2 fruit fly cellular contexts compared by ENCODE assay signal in genomic region chrX:7222115-7222891, dm6.
TF ChIP-seq lines count a peak whose summit lies in the region.

No protein-coding gene starts in this region.

TF ChIP-seq in whole organism, embryonic, 481 proteins besides CTCF, POLR2A, EP300 and RAD21 (continued from another document):
- TF ChIP-seq CG9727 (GFP tag; optimal IDR thresholded peaks at IDR 0.05; lab: Kevin White, UChicago) (peak; percentile 50), CG4424 (GFP tag; optimal IDR thresholded peaks at IDR 0.05; lab: Kevin White, UChicago) (peak; percentile 29), Xrp1 (GFP tag; IDR thresholded peaks at IDR 0.05; lab: Robert Waterston, UW) (peak; percentile 25; the same call in 1 of the 2 replicates), grn (GFP tag; optimal IDR thresholded peaks at IDR 0.05; lab: Kevin White, UChicago) (peak; percentile 72), CG18262 (tag; optimal IDR thresholded peaks at IDR 0.05; lab: Kevin White, UChicago) (peak; percentile 33), sens (GFP tag; lab: Kevin White, UChicago) (peak; percentile 85), lola (GFP tag; optimal IDR thresholded peaks at IDR 0.05; lab: Kevin White, UChicago) (peak in 1 of 3 experiments; percentile 26), unpg (GFP tag; optimal IDR thresholded peaks at IDR 0.05; lab: Kevin White, UChicago) (peak; percentile 18), tin (GFP tag; optimal IDR thresholded peaks at IDR 0.05; lab: Kevin White, UChicago) (no peak), CG15696 (tag; optimal IDR thresholded peaks at IDR 0.05; lab: Kevin White, UChicago) (peak; percentile 24), Sox100B (GFP tag; optimal IDR thresholded peaks at IDR 0.05; lab: Kevin White, UChicago) (no peak), Med (GFP tag; lab: Kevin White, UChicago) (peak; percentile 18), CG12391 (tag; optimal IDR thresholded peaks at IDR 0.05; lab: Kevin White, UChicago) (peak; percentile 25), CG17361 (GFP tag; IDR thresholded peaks at IDR 0.05; lab: Robert Waterston, UW) (peak; percentile 36; the same call in 1 of the 3 replicates), bsh (GFP tag; optimal IDR thresholded peaks at IDR 0.05; lab: Kevin White, UChicago) (peak in 1 of 2 experiments; percentile 51), slp2 (GFP tag; optimal IDR thresholded peaks at IDR 0.05; lab: Kevin White, UChicago) (no peak), dmrt11E (tag; optimal IDR thresholded peaks at IDR 0.05; lab: Kevin White, UChicago) (peak; percentile 55), Drgx (GFP tag; IDR thresholded peaks at IDR 0.05; lab: Robert Waterston, UW) (no peak), CG7928 (GFP tag; optimal IDR thresholded peaks at IDR 0.05; lab: Kevin White, UChicago) (no peak), CG14710 (tag; optimal IDR thresholded peaks at IDR 0.05; lab: Kevin White, UChicago) (peak; percentile 20), CG11504 (tag; optimal IDR thresholded peaks at IDR 0.05; lab: Kevin White, UChicago) (peak; percentile 12), Lhr (GFP tag; optimal IDR thresholded peaks at IDR 0.05; lab: Kevin White, UChicago) (no peak), Sox102F (GFP tag; optimal IDR thresholded peaks at IDR 0.05; lab: Kevin White, UChicago) (peak; percentile 19), Blimp-1 (GFP tag; optimal IDR thresholded peaks at IDR 0.05; lab: Kevin White, UChicago) (peak; percentile 41), cg (GFP tag; optimal IDR thresholded peaks at IDR 0.05; lab: Kevin White, UChicago) (peak; percentile 52), phol (tag; optimal IDR thresholded peaks at IDR 0.05; lab: Kevin White, UChicago) (peak; percentile 32), pan (optimal IDR thresholded peaks at IDR 0.05; lab: Kevin White, UChicago) (no peak), pan (GFP tag; optimal IDR thresholded peaks at IDR 0.05 in 1 of 2, IDR thresholded peaks at IDR 0.05 in 1 of 2) (peak in 1 of 2 experiments; percentile 26), CG2129 (GFP tag; IDR thresholded peaks at IDR 0.05; lab: Robert Waterston, UW; ENCODE audit: partially characterized antibody) (no peak), Hsf (GFP tag; optimal IDR thresholded peaks at IDR 0.05; lab: Kevin White, UChicago) (no peak), CG31441 (GFP tag; IDR thresholded peaks at IDR 0.05; lab: Robert Waterston, UW) (peak; percentile 42), dmrt99B (tag; optimal IDR thresholded peaks at IDR 0.05; lab: Kevin White, UChicago) (no peak)

TF ChIP-seq in whole organism, prepupa, 60 proteins besides CTCF, POLR2A, EP300 and RAD21 (continued from another document):
- TF ChIP-seq CG11902 (GFP tag; optimal IDR thresholded peaks at IDR 0.05; lab: Kevin White, UChicago) (peak; percentile 10), CG34406 (GFP tag; optimal IDR thresholded peaks at IDR 0.05; lab: Kevin White, UChicago) (no peak), CG7368 (GFP tag; optimal IDR thresholded peaks at IDR 0.05; lab: Kevin White, UChicago) (no peak), cyc (GFP tag; optimal IDR thresholded peaks at IDR 0.05; lab: Kevin White, UChicago) (peak; percentile 26), Sox15 (GFP tag; optimal IDR thresholded peaks at IDR 0.05; lab: Kevin White, UChicago) (no peak), eg (GFP tag; IDR thresholded peaks at IDR 0.05; lab: Robert Waterston, UW) (no peak), Hr4 (GFP tag; optimal IDR thresholded peaks at IDR 0.05; lab: Kevin White, UChicago) (peak; percentile 17), Eip75B (GFP tag; optimal IDR thresholded peaks at IDR 0.05; lab: Kevin White, UChicago) (peak; percentile 37), esn (GFP tag; optimal IDR thresholded peaks at IDR 0.05; lab: Kevin White, UChicago) (peak; percentile 39), ss (GFP tag; optimal IDR thresholded peaks at IDR 0.05; lab: Kevin White, UChicago) (peak; percentile 62 to 63), pdm3 (GFP tag; optimal IDR thresholded peaks at IDR 0.05; lab: Kevin White, UChicago) (peak; percentile 55), CG3032 (tag; optimal IDR thresholded peaks at IDR 0.05; lab: Kevin White, UChicago) (peak; percentile 64), CG8119 (GFP tag; IDR thresholded peaks at IDR 0.05; lab: Robert Waterston, UW) (no peak), CG10669 (GFP tag; optimal IDR thresholded peaks at IDR 0.05; lab: Kevin White, UChicago) (peak; percentile 69), CG4318 (GFP tag; optimal IDR thresholded peaks at IDR 0.05; lab: Kevin White, UChicago) (no peak), CG32006 (GFP tag; optimal IDR thresholded peaks at IDR 0.05; lab: Kevin White, UChicago) (peak; percentile 25), fkh (GFP tag; optimal IDR thresholded peaks at IDR 0.05; lab: Kevin White, UChicago) (no peak), spab (GFP tag; optimal IDR thresholded peaks at IDR 0.05; lab: Kevin White, UChicago) (peak; percentile 46), Hr38 (GFP tag; optimal IDR thresholded peaks at IDR 0.05; lab: Kevin White, UChicago) (no peak), CG8319 (GFP tag; optimal IDR thresholded peaks at IDR 0.05; lab: Kevin White, UChicago) (peak; percentile 27), achi (GFP tag; optimal IDR thresholded peaks at IDR 0.05; lab: Kevin White, UChicago) (peak; percentile 56), dsx (GFP tag; optimal IDR thresholded peaks at IDR 0.05; lab: Kevin White, UChicago; ENCODE audit: poor library complexity, severe bottlenecking) (peak; percentile 47), Met (GFP tag; optimal IDR thresholded peaks at IDR 0.05; lab: Kevin White, UChicago) (peak; percentile 15), Gug (GFP tag; IDR thresholded peaks at IDR 0.05; lab: Robert Waterston, UW) (no peak), CG15336 (GFP tag; IDR thresholded peaks at IDR 0.05; lab: Robert Waterston, UW) (no peak), CG6854 (GFP tag; optimal IDR thresholded peaks at IDR 0.05; lab: Kevin White, UChicago) (no peak), lz (GFP tag; optimal IDR thresholded peaks at IDR 0.05; lab: Kevin White, UChicago) (peak; percentile 10), CG11294 (GFP tag; IDR thresholded peaks at IDR 0.05; lab: Robert Waterston, UW) (no peak), fd59A (GFP tag; optimal IDR thresholded peaks at IDR 0.05; lab: Kevin White, UChicago) (peak; percentile 49), Ets21C (GFP tag; optimal IDR thresholded peaks at IDR 0.05; lab: Kevin White, UChicago) (no peak), Eip78C (GFP tag; lab: Kevin White, UChicago) (peak; percentile 89), net (GFP tag; optimal IDR thresholded peaks at IDR 0.05; lab: Kevin White, UChicago) (no peak), CG11762 (GFP tag; optimal IDR thresholded peaks at IDR 0.05; lab: Kevin White, UChicago; ENCODE audit: insufficient read depth) (peak; percentile 11), acj6 (GFP tag; optimal IDR thresholded peaks at IDR 0.05; lab: Kevin White, UChicago) (peak; percentile 16), OdsH (GFP tag; optimal IDR thresholded peaks at IDR 0.05; lab: Kevin White, UChicago) (peak; percentile 38), CG16779 (tag; optimal IDR thresholded peaks at IDR 0.05; lab: Kevin White, UChicago) (no peak)
